Fruit fly (Drosophila melanogaster): ENCODE data around the gene TfIIA-S-2.
A peak's percentile ranks its signal among the peaks of the same experiment; 100 is the strongest.

Gene TfIIA-S-2

dm6 chrX:1011543-1012085 lies at the start of gene TfIIA-S-2, which contains the start of gene CG14631:
TSS of gene TfIIA-S-2 (minus strand) at chrX:1011643.
TSS of gene CG14631 (plus strand) at chrX:1012035.
- TF ChIP-seq CG8119 (GFP tag; IDR thresholded peaks at IDR 0.05) (no peak), Lpt (GFP tag; optimal IDR thresholded peaks at IDR 0.05) (no peak), acj6 (GFP tag; optimal IDR thresholded peaks at IDR 0.05) (no peak), dac (GFP tag; optimal IDR thresholded peaks at IDR 0.05) (no peak), Gug (GFP tag; IDR thresholded peaks at IDR 0.05) (no peak), ss (GFP tag; optimal IDR thresholded peaks at IDR 0.05) (no peak), Sox14 (GFP tag; optimal IDR thresholded peaks at IDR 0.05) (no peak), lz (GFP tag; optimal IDR thresholded peaks at IDR 0.05) (no peak), Sox15 (GFP tag; optimal IDR thresholded peaks at IDR 0.05) (no peak), Hr4 (GFP tag; optimal IDR thresholded peaks at IDR 0.05) (no peak), Hr38 (GFP tag; optimal IDR thresholded peaks at IDR 0.05) (no peak), CG6163 (GFP tag; IDR thresholded peaks at IDR 0.05) (no peak), CG9139 (GFP tag; optimal IDR thresholded peaks at IDR 0.05) (no peak)

dm6 chrX:1056338-1056737 lies 44.9 kb upstream of the TfIIA-S-2 start:
- TF ChIP-seq fd85E (GFP tag; optimal IDR thresholded peaks at IDR 0.05) (no peak), CG6163 (GFP tag; IDR thresholded peaks at IDR 0.05) (0 out of 3 replicates have a peak, but pooled peaks have one; percentile 19), Ets96B (tag; optimal IDR thresholded peaks at IDR 0.05) (no peak)

dm6 chrX:1052684-1053389 lies 41.4 kb upstream of the TfIIA-S-2 start:
- TF ChIP-seq cyc (GFP tag; optimal IDR thresholded peaks at IDR 0.05) (peak; percentile 70), Sox15 (GFP tag; optimal IDR thresholded peaks at IDR 0.05) (peak; percentile 68), CG8319 (GFP tag; optimal IDR thresholded peaks at IDR 0.05) (peak; percentile 63), eg (GFP tag; IDR thresholded peaks at IDR 0.05) (peak; percentile 66; the same call in 2 of the 3 replicates), CG11762 (GFP tag; optimal IDR thresholded peaks at IDR 0.05; ENCODE audit: insufficient read depth) (peak; percentile 14), Smox (GFP tag; optimal IDR thresholded peaks at IDR 0.05) (peak; percentile 68), Eip75B (GFP tag; optimal IDR thresholded peaks at IDR 0.05) (peak; percentile 66), dac (GFP tag; optimal IDR thresholded peaks at IDR 0.05) (no peak), spab (GFP tag; optimal IDR thresholded peaks at IDR 0.05) (peak; percentile 50), fd59A (GFP tag; optimal IDR thresholded peaks at IDR 0.05) (peak; percentile 41), Met (GFP tag; optimal IDR thresholded peaks at IDR 0.05) (peak; percentile 78), CG31627 (GFP tag; optimal IDR thresholded peaks at IDR 0.05) (peak; percentile 78), Ets21C (GFP tag; optimal IDR thresholded peaks at IDR 0.05) (peak; percentile 58), dsx (GFP tag; optimal IDR thresholded peaks at IDR 0.05; ENCODE audit: poor library complexity, severe bottlenecking) (peak; percentile 34), CG11902 (GFP tag; optimal IDR thresholded peaks at IDR 0.05) (peak; percentile 64), Sox14 (GFP tag; optimal IDR thresholded peaks at IDR 0.05) (peak; percentile 63), CG15336 (GFP tag; IDR thresholded peaks at IDR 0.05) (peak; percentile 55; the same call in 1 of the 2 replicates), esn (GFP tag; optimal IDR thresholded peaks at IDR 0.05) (peak; percentile 79), fd85E (GFP tag; optimal IDR thresholded peaks at IDR 0.05) (no peak), CG3919 (GFP tag; optimal IDR thresholded peaks at IDR 0.05) (peak; percentile 70), fkh (GFP tag; optimal IDR thresholded peaks at IDR 0.05) (no peak), CG10631 (GFP tag; optimal IDR thresholded peaks at IDR 0.05) (peak; percentile 70), OdsH (GFP tag; optimal IDR thresholded peaks at IDR 0.05) (peak; percentile 72), CG6808 (GFP tag; optimal IDR thresholded peaks at IDR 0.05) (peak; percentile 63), ss (GFP tag; optimal IDR thresholded peaks at IDR 0.05) (peak; percentile 34 to 60), CG6854 (GFP tag; optimal IDR thresholded peaks at IDR 0.05) (no peak), CG11294 (GFP tag; IDR thresholded peaks at IDR 0.05) (0 out of 2 replicates have a peak, but pooled peaks have one; percentile 19), topi (GFP tag; optimal IDR thresholded peaks at IDR 0.05) (peak; percentile 77), Hr38 (GFP tag; optimal IDR thresholded peaks at IDR 0.05) (no peak), acj6 (GFP tag; optimal IDR thresholded peaks at IDR 0.05) (peak; percentile 72), CG1621 (tag; optimal IDR thresholded peaks at IDR 0.05) (peak; percentile 57), Eip78C (GFP tag) (peak; percentile 91), net (GFP tag; optimal IDR thresholded peaks at IDR 0.05) (peak; percentile 66), Ets96B (tag; optimal IDR thresholded peaks at IDR 0.05) (peak; percentile 61), Lpt (GFP tag; optimal IDR thresholded peaks at IDR 0.05) (no peak), Hr39 (GFP tag; optimal IDR thresholded peaks at IDR 0.05) (peak; percentile 77), CG32006 (GFP tag; optimal IDR thresholded peaks at IDR 0.05) (peak; percentile 66), pdm3 (GFP tag; optimal IDR thresholded peaks at IDR 0.05) (peak; percentile 70), CG6163 (GFP tag; IDR thresholded peaks at IDR 0.05) (peak; percentile 78), Hr4 (GFP tag; optimal IDR thresholded peaks at IDR 0.05) (peak; percentile 55)

Data from whole organism, prepupa.